Fruit fly (Drosophila melanogaster) whole organism, embryonic: ENCODE results near the gene orb.
A peak's percentile ranks its signal among the peaks of the same experiment; 100 is the strongest.

Experiments
- Atf6 ChIP-seq: fragments of 200-800 bp; sonication (Bioruptor generic); IDR thresholded peaks from 2 replicates; pipeline ENCODE4 v1.3.6; 2022; ENCODE audit warnings: missing biosample characterization, missing genetic modification characterization
- CG10267 ChIP-seq: fragments of 200-800 bp; sonication (Bioruptor generic); optimal IDR thresholded peaks from 2 replicates; lab custom pipeline; 2018; ENCODE audit warnings: missing biosample characterization, mild to moderate bottlenecking, missing genetic modification characterization, moderate library complexity
- CG10274 ChIP-seq: fragments of 200-800 bp; sonication (Bioruptor generic); optimal IDR thresholded peaks from 3 replicates; lab custom pipeline; 2017; ENCODE audit warnings: missing biosample characterization, mild to moderate bottlenecking, missing genetic modification characterization
- CG12104 ChIP-seq: fragments of 200-800 bp; sonication (Bioruptor generic); optimal IDR thresholded peaks from 3 replicates; lab custom pipeline; 2016; ENCODE audit warnings: missing biosample characterization, missing genetic modification characterization
- CG12769 ChIP-seq: fragments of 200-800 bp; sonication (Bioruptor generic); optimal IDR thresholded peaks from 2 replicates; lab custom pipeline; 2019; ENCODE audit warnings: missing biosample characterization, mild to moderate bottlenecking, missing genetic modification characterization, moderate library complexity
- CG13287 ChIP-seq: fragments of 200-800 bp; sonication (Bioruptor generic); IDR thresholded peaks from 2 replicates; pipeline ENCODE4 v1.3.6; 2022; ENCODE audit warnings: missing biosample characterization, missing genetic modification characterization; ENCODE audit not compliant: partially characterized antibody
- CG13424 ChIP-seq: fragments of 200-800 bp; sonication (Bioruptor generic); optimal IDR thresholded peaks from 2 replicates; lab custom pipeline; 2019; ENCODE audit warnings: missing biosample characterization, mild to moderate bottlenecking, missing genetic modification characterization, moderate library complexity
- CG14965 ChIP-seq: fragments of 200-800 bp; sonication (Bioruptor generic); optimal IDR thresholded peaks from 2 replicates; lab custom pipeline; 2016; ENCODE audit warnings: missing biosample characterization, missing genetic modification characterization, borderline replicate concordance
- CG15601 ChIP-seq: fragments of 200-800 bp; sonication (Bioruptor generic); optimal IDR thresholded peaks from 3 replicates; lab custom pipeline; 2019; ENCODE audit warnings: missing biosample characterization, mild to moderate bottlenecking, missing genetic modification characterization, moderate library complexity
- CG17359 ChIP-seq: fragments of 200-800 bp; sonication (Bioruptor generic); optimal IDR thresholded peaks from 3 replicates; lab custom pipeline; 2018; ENCODE audit warnings: missing biosample characterization, mild to moderate bottlenecking, missing genetic modification characterization, moderate library complexity
- CG17385 ChIP-seq: fragments of 200-800 bp; sonication (Bioruptor generic); optimal IDR thresholded peaks from 3 replicates; lab custom pipeline; 2018; ENCODE audit warnings: missing biosample characterization, mild to moderate bottlenecking, missing genetic modification characterization
- CG17912 ChIP-seq: fragments of 200-800 bp; sonication (Bioruptor generic); optimal IDR thresholded peaks from 2 replicates; lab custom pipeline; 2018; ENCODE audit warnings: missing biosample characterization, mild to moderate bottlenecking, missing genetic modification characterization
- CG2875 ChIP-seq: fragments of 200-800 bp; sonication (Bioruptor generic); optimal IDR thresholded peaks from 2 replicates; lab custom pipeline; 2017; ENCODE audit warnings: missing biosample characterization, mild to moderate bottlenecking, missing genetic modification characterization, missing genetic modification reagents
- CG30431 ChIP-seq: fragments of 200-800 bp; sonication (Bioruptor generic); optimal IDR thresholded peaks from 2 replicates; lab custom pipeline; 2017; ENCODE audit warnings: missing biosample characterization, missing genetic modification characterization
- CG3065 ChIP-seq: fragments of 200-800 bp; sonication (Bioruptor generic); optimal IDR thresholded peaks from 2 replicates; lab custom pipeline; 2016; ENCODE audit warnings: missing biosample characterization, missing genetic modification characterization
- CG31224 ChIP-seq: fragments of 200-800 bp; sonication (Bioruptor generic); IDR thresholded peaks from 2 replicates; pipeline ENCODE4 v1.3.6; 2022; ENCODE audit warnings: missing biosample characterization, missing genetic modification characterization
- CG32532 ChIP-seq: fragments of 200-800 bp; sonication (Bioruptor generic); IDR thresholded peaks from 2 replicates; pipeline ENCODE4 v1.3.6; 2022; ENCODE audit warnings: missing biosample characterization, missing genetic modification characterization
- CG33557 ChIP-seq: fragments of 200-800 bp; sonication (Bioruptor generic); optimal IDR thresholded peaks from 2 replicates; lab custom pipeline; 2019; ENCODE audit warnings: missing biosample characterization, mild to moderate bottlenecking, missing genetic modification characterization, moderate library complexity
- CG4404 ChIP-seq: fragments of 200-800 bp; sonication (Bioruptor generic); IDR thresholded peaks from 2 replicates; pipeline ENCODE4 v1.3.6; 2022; ENCODE audit warnings: missing biosample characterization, missing genetic modification characterization
- CG6272 ChIP-seq: fragments of 200-800 bp; sonication (Bioruptor generic); IDR thresholded peaks from 2 replicates; pipeline ENCODE4 v1.3.6; 2022; ENCODE audit warnings: missing biosample characterization, missing genetic modification characterization
- CG7271 ChIP-seq: fragments of 200-800 bp; sonication (Bioruptor generic); optimal IDR thresholded peaks from 2 replicates; lab custom pipeline; 2018; ENCODE audit warnings: missing biosample characterization, mild to moderate bottlenecking, missing genetic modification characterization, moderate library complexity
- CG7556 ChIP-seq: fragments of 200-800 bp; sonication (Bioruptor generic); optimal IDR thresholded peaks from 2 replicates; lab custom pipeline; 2017; ENCODE audit warnings: missing biosample characterization, mild to moderate bottlenecking, missing genetic modification characterization
- CG8089 ChIP-seq: fragments of 200-800 bp; sonication (Bioruptor generic); optimal IDR thresholded peaks from 3 replicates; lab custom pipeline; 2016; ENCODE audit warnings: missing biosample characterization, missing genetic modification characterization
- Chrac-16 ChIP-seq: fragments of 200-800 bp; sonication (Bioruptor generic); optimal IDR thresholded peaks from 3 replicates; lab custom pipeline; 2016; ENCODE audit warnings: missing biosample characterization, missing genetic modification characterization
- Deaf1 ChIP-seq: fragments of 200-800 bp; optimal IDR thresholded peaks from 3 replicates; lab custom pipeline; 2019; ENCODE audit warnings: missing biosample characterization, mild to moderate bottlenecking, missing genetic modification characterization, moderate library complexity
- Dref ChIP-seq: fragments of 200-800 bp; sonication (Bioruptor generic); IDR thresholded peaks from 2 replicates; pipeline ENCODE4 v1.3.6; 2022; ENCODE audit warnings: missing biosample characterization, missing genetic modification characterization
- E2f2 ChIP-seq: fragments of 200-800 bp; sonication (Bioruptor generic); IDR thresholded peaks from 2 replicates; pipeline ENCODE4 v1.3.6; 2022; ENCODE audit warnings: missing biosample characterization, missing genetic modification characterization
- Hmx ChIP-seq: fragments of 200-800 bp; sonication (Bioruptor generic); optimal IDR thresholded peaks from 2 replicates; lab custom pipeline; 2016; ENCODE audit warnings: missing biosample characterization, missing genetic modification characterization
- MTF-1 ChIP-seq: fragments of 200-800 bp; sonication (Bioruptor generic); optimal IDR thresholded peaks from 2 replicates; lab custom pipeline; 2018; ENCODE audit warnings: missing biosample characterization, mild to moderate bottlenecking, missing genetic modification characterization, borderline replicate concordance
- abd-A ChIP-seq: fragments of 200-800 bp; sonication (Bioruptor generic); optimal IDR thresholded peaks from 3 replicates; lab custom pipeline; 2019; ENCODE audit warnings: missing biosample characterization, mild to moderate bottlenecking, missing genetic modification characterization, moderate library complexity
- cwo ChIP-seq: fragments of 200-800 bp; sonication (Bioruptor generic); optimal IDR thresholded peaks from 3 replicates; lab custom pipeline; 2017; ENCODE audit warnings: missing biosample characterization, missing genetic modification characterization, mild to moderate bottlenecking, moderate library complexity, missing genetic modification reagents
- ewg ChIP-seq: fragments of 200-800 bp; sonication (Bioruptor generic); optimal IDR thresholded peaks from 3 replicates; lab custom pipeline; 2017; ENCODE audit warnings: mild to moderate bottlenecking, missing biosample characterization, missing genetic modification reagents, missing genetic modification characterization
- fd64A ChIP-seq: fragments of 200-800 bp; sonication (Bioruptor generic); optimal IDR thresholded peaks from 3 replicates; lab custom pipeline; 2018; ENCODE audit warnings: missing biosample characterization, mild to moderate bottlenecking, missing genetic modification characterization
- fru ChIP-seq: fragments of >200 bp; optimal IDR thresholded peaks from 2 replicates; lab custom pipeline; 2017
- jing ChIP-seq: fragments of 200-800 bp; sonication (Bioruptor generic); optimal IDR thresholded peaks from 2 replicates; lab custom pipeline; 2018; ENCODE audit warnings: missing biosample characterization, mild to moderate bottlenecking, missing genetic modification characterization
- kah ChIP-seq: fragments of 200-800 bp; sonication (Bioruptor generic); optimal IDR thresholded peaks from 2 replicates; lab custom pipeline; 2018; ENCODE audit warnings: missing biosample characterization, mild to moderate bottlenecking, missing genetic modification characterization
- ken ChIP-seq: fragments of 200-800 bp; sonication (Bioruptor generic); IDR thresholded peaks from 3 replicates; pipeline ENCODE4 v1.3.6; 2022; ENCODE audit warnings: missing biosample characterization, missing genetic modification characterization
- lov ChIP-seq, 2 experiments: fragments of 200-800 bp in 1 of 2; fragments of >200 bp in 1 of 2; sonication (Bioruptor generic) in 1 of 2; IDR thresholded peaks in 1 of 2; optimal IDR thresholded peaks in 1 of 2; 2 replicates in 1 of 2; 3 replicates in 1 of 2; pipeline versions ENCODE4 v1.3.6 to Lab custom; 2017 to 2022; ENCODE audit warnings: missing biosample characterization in 1 of 2, missing genetic modification characterization in 1 of 2
- nerfin-1 ChIP-seq: fragments of 200-800 bp; sonication (Bioruptor generic); optimal IDR thresholded peaks from 3 replicates; lab custom pipeline; 2019; ENCODE audit warnings: missing biosample characterization, mild to moderate bottlenecking, missing genetic modification characterization, moderate library complexity
- onecut ChIP-seq: fragments of 200-800 bp; sonication (Bioruptor generic); IDR thresholded peaks from 2 replicates; pipeline ENCODE4 v1.3.6; 2022; ENCODE audit warnings: missing biosample characterization, missing genetic modification characterization
- phol ChIP-seq: fragments of 200-800 bp; sonication (Bioruptor generic); optimal IDR thresholded peaks from 3 replicates; lab custom pipeline; 2018; ENCODE audit warnings: missing biosample characterization, mild to moderate bottlenecking, missing genetic modification characterization, moderate library complexity
- ranshi ChIP-seq: fragments of 200-800 bp; sonication (Bioruptor generic); IDR thresholded peaks from 2 replicates; pipeline ENCODE4 v1.3.6; 2022; ENCODE audit warnings: missing biosample characterization, missing genetic modification characterization
- sens-2 ChIP-seq: fragments of 200-800 bp; sonication (Bioruptor generic); IDR thresholded peaks from 2 replicates; pipeline ENCODE4 v1.3.6; 2022; ENCODE audit warnings: missing biosample characterization, missing genetic modification characterization
- sr ChIP-seq: fragments of 200-800 bp; sonication (Bioruptor generic); IDR thresholded peaks from 3 replicates; pipeline ENCODE4 v1.3.6; 2022; ENCODE audit warnings: missing biosample characterization, missing genetic modification characterization
- stc ChIP-seq: fragments of 200-800 bp; sonication (Bioruptor generic); IDR thresholded peaks from 2 replicates; pipeline ENCODE4 v1.3.6; 2022; ENCODE audit warnings: missing biosample characterization, missing genetic modification characterization
- tna ChIP-seq: fragments of 200-800 bp; sonication (Bioruptor generic); IDR thresholded peaks from 2 replicates; pipeline ENCODE4 v1.3.6; 2022; ENCODE audit warnings: missing biosample characterization, missing genetic modification characterization; ENCODE audit not compliant: partially characterized antibody
- toy ChIP-seq: fragments of 200-800 bp; sonication (Bioruptor generic); IDR thresholded peaks from 2 replicates; pipeline ENCODE4 v1.3.6; 2022; ENCODE audit warnings: missing biosample characterization, missing genetic modification characterization
- usp ChIP-seq: fragments of >200 bp; optimal IDR thresholded peaks from 2 replicates; lab custom pipeline; 2017; ENCODE audit warnings: missing biosample characterization, missing genetic modification characterization
- vvl ChIP-seq: fragments of 200-800 bp; sonication (Bioruptor generic); IDR thresholded peaks from 2 replicates; pipeline ENCODE4 v1.3.6; 2022; ENCODE audit warnings: missing biosample characterization, missing genetic modification characterization

Gene orb

DNA sequence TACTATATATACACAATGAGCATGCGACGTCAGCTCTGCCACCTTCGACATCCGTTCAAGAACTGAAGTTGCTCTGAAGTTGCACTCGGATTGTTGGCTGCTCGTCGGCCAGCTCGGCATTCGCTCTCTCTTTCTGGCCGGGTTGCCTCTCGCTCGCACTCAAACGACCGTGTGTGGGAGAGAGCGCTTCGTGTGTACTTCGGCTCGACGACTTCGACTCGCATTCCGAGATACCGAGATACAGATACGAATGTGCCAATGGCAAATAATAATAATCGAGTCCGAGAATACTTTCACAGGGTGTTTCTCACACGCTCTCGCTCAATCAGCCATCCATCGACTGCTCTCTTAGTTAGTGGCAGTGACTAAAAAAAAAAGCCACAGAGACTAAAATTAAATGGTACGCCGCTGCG is 14.7 kb upstream of the orb start (continued):
- no peak for TF ChIP-seq lov (optimal IDR thresholded peaks at IDR 0.05; lab: Kevin White, UChicago)
- 0 out of 3 replicates have a peak, but pooled peaks have one; percentile 61 for TF ChIP-seq lov (GFP tag; IDR thresholded peaks at IDR 0.05; lab: Robert Waterston, UW)
- peak; percentile 32 for TF ChIP-seq CG33557 (GFP tag; lab: Kevin White, UChicago)
- TF ChIP-seq MTF-1 (GFP tag; lab: Kevin White, UChicago): peak; percentile 31
- TF ChIP-seq CG12104 (GFP tag; lab: Kevin White, UChicago): no peak
- TF ChIP-seq jing: peak; percentile 98
- TF ChIP-seq cwo (GFP tag; lab: Kevin White, UChicago): no peak
- TF ChIP-seq sens-2 (GFP tag; lab: Robert Waterston, UW): no peak
- no peak for TF ChIP-seq Dref (GFP tag; lab: Robert Waterston, UW)
- peak; percentile 67 for TF ChIP-seq CG12769 (tag; lab: Kevin White, UChicago)
- no peak for TF ChIP-seq Atf6 (GFP tag; lab: Robert Waterston, UW)
- peak; percentile 25 for TF ChIP-seq fd64A (GFP tag; lab: Kevin White, UChicago)
- peak; percentile 48 for TF ChIP-seq CG13287 (GFP tag; lab: Robert Waterston, UW)
- TF ChIP-seq CG17359 (tag; lab: Kevin White, UChicago): peak; percentile 8
- TF ChIP-seq CG32532 (GFP tag; lab: Robert Waterston, UW): peak; percentile 42; the same call in 1 of the 2 replicates
- TF ChIP-seq CG17912 (GFP tag; lab: Kevin White, UChicago): peak; percentile 45
- TF ChIP-seq CG2875 (GFP tag; lab: Kevin White, UChicago): peak; percentile 14
- TF ChIP-seq abd-A (tag; lab: Kevin White, UChicago): peak; percentile 75
- no peak for TF ChIP-seq CG3065
- TF ChIP-seq nerfin-1 (tag; lab: Kevin White, UChicago): peak; percentile 95
- TF ChIP-seq CG13424 (tag; lab: Kevin White, UChicago): no peak
- peak; percentile 12 for TF ChIP-seq CG10267
- TF ChIP-seq CG8089 (GFP tag; lab: Kevin White, UChicago): peak; percentile 34
- TF ChIP-seq CG14965 (GFP tag; lab: Kevin White, UChicago): no peak
- peak; percentile 44 for TF ChIP-seq CG17385 (GFP tag; lab: Kevin White, UChicago)
- TF ChIP-seq tna: peak; percentile 54; the same call in 1 of the 2 replicates

DNA sequence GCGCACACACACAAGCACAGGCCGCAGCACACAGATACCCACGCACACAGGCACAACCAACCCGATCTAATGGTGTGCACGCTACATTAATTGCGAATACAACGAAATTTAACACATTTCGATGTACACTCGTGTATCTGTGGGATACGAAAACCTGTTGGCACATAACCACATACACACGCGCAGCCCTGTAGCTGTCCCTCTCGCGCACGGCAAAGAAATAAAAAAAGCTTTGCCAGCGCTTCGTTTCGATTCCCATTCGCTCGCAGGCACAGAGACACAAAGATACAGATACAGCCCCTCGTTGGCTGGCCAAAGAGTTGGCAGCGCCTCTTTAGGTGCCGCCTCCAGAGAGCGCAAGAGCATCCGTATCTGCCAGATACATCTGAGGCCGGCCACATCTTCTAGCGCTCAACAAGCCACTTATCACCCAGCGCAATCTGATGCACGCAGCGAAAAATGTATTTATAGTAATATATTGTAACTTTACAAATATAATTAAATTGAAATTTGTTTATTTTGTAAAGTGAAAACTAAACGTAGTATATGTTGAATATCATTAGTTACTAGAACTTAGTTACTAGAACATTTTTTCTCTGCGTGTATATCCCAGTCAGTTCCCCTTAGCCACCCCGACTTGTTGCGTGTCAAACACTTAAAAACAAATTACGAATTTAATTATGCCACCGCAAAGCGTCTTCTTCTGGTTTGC is 12.6 kb upstream of the orb start:
- no peak for TF ChIP-seq CG15601 (tag; lab: Kevin White, UChicago)
- peak; percentile 80 for TF ChIP-seq vvl
- TF ChIP-seq phol (tag; lab: Kevin White, UChicago): peak; percentile 43
- peak; percentile 49 for TF ChIP-seq CG7556 (GFP tag; lab: Kevin White, UChicago)
- TF ChIP-seq kah (GFP tag; lab: Kevin White, UChicago): no peak
- peak; percentile 74 for TF ChIP-seq ranshi (GFP tag; lab: Robert Waterston, UW)
- TF ChIP-seq Chrac-16 (GFP tag; lab: Kevin White, UChicago): peak; percentile 45
- no peak for TF ChIP-seq CG7271 (tag; lab: Kevin White, UChicago)
- no peak for TF ChIP-seq onecut
- no peak for TF ChIP-seq usp (GFP tag; lab: Kevin White, UChicago)
- no peak for TF ChIP-seq CG10274 (GFP tag; lab: Kevin White, UChicago)
- TF ChIP-seq fru (lab: Kevin White, UChicago): no peak
- TF ChIP-seq ewg (GFP tag; lab: Kevin White, UChicago): peak; percentile 9
- peak; percentile 54 for TF ChIP-seq CG4404 (GFP tag; lab: Robert Waterston, UW)
- no peak for TF ChIP-seq Hmx (GFP tag; lab: Kevin White, UChicago)
- no peak for TF ChIP-seq toy (GFP tag; lab: Robert Waterston, UW)
- peak; percentile 7 for TF ChIP-seq CG30431 (GFP tag; lab: Kevin White, UChicago)
- peak; percentile 48; the same call in 2 of the 3 replicates for TF ChIP-seq sr
- TF ChIP-seq stc (GFP tag; lab: Robert Waterston, UW): peak; percentile 44; the same call in 1 of the 2 replicates
- TF ChIP-seq CG6272 (GFP tag; lab: Robert Waterston, UW): 0 out of 2 replicates have a peak, but pooled peaks have one; percentile 9
- TF ChIP-seq E2f2 (GFP tag; lab: Robert Waterston, UW): peak; percentile 46; the same call in 1 of the 2 replicates
- TF ChIP-seq CG31224 (GFP tag; lab: Robert Waterston, UW): no peak
- TF ChIP-seq ken (GFP tag; lab: Robert Waterston, UW): peak; percentile 11; the same call in 1 of the 3 replicates
- peak; percentile 95 for TF ChIP-seq Deaf1
